Fruit fly (Drosophila melanogaster) whole organism, prepupa: ENCODE measurements around the gene Nlg4.

ENCODE experiments used
- CG10669 ChIP-seq: fragments of 200-800 bp; sonication (Bioruptor generic); optimal IDR thresholded peaks from 3 replicates; lab custom pipeline; 2018; ENCODE audit warnings: missing biosample characterization, mild to moderate bottlenecking, missing genetic modification characterization, moderate library complexity
- CG11902 ChIP-seq: fragments of 200-800 bp; sonication (Bioruptor generic); optimal IDR thresholded peaks from 3 replicates; lab custom pipeline; 2016; ENCODE audit warnings: missing biosample characterization, missing genetic modification characterization
- CG15336 ChIP-seq: fragments of 200-800 bp; sonication (Bioruptor generic); IDR thresholded peaks from 2 replicates; pipeline ENCODE4 v1.3.6; 2022; ENCODE audit warnings: missing biosample characterization, missing genetic modification characterization
- CG32006 ChIP-seq: fragments of 200-800 bp; sonication (Bioruptor generic); optimal IDR thresholded peaks from 3 replicates; lab custom pipeline; 2017; ENCODE audit warnings: missing biosample characterization, mild to moderate bottlenecking, missing genetic modification characterization
- CG3919 ChIP-seq: fragments of 200-800 bp; sonication (Bioruptor generic); optimal IDR thresholded peaks from 3 replicates; lab custom pipeline; 2016; ENCODE audit warnings: missing biosample characterization, missing genetic modification characterization
- CG6163 ChIP-seq: fragments of 200-800 bp; sonication (Bioruptor generic); IDR thresholded peaks from 3 replicates; pipeline ENCODE4 v1.3.6; 2022; ENCODE audit warnings: missing biosample characterization, missing genetic modification characterization
- CG6808 ChIP-seq: fragments of 200-800 bp; sonication (Bioruptor generic); optimal IDR thresholded peaks from 3 replicates; lab custom pipeline; 2017; ENCODE audit warnings: missing biosample characterization, missing genetic modification characterization, mild to moderate bottlenecking, moderate library complexity, missing genetic modification reagents
- CG6854 ChIP-seq: fragments of 200-800 bp; sonication (Bioruptor generic); optimal IDR thresholded peaks from 2 replicates; lab custom pipeline; 2017; ENCODE audit warnings: missing biosample characterization, mild to moderate bottlenecking, missing genetic modification characterization
- CG8319 ChIP-seq: fragments of 200-800 bp; sonication (Bioruptor generic); optimal IDR thresholded peaks from 3 replicates; lab custom pipeline; 2016; ENCODE audit warnings: missing biosample characterization, missing genetic modification characterization
- CG8632 ChIP-seq: fragments of 200-800 bp; sonication (Bioruptor generic); optimal IDR thresholded peaks from 3 replicates; lab custom pipeline; 2016; ENCODE audit warnings: missing biosample characterization, missing genetic modification characterization
- CG9139 ChIP-seq: fragments of 200-800 bp; sonication (Bioruptor generic); optimal IDR thresholded peaks from 3 replicates; lab custom pipeline; 2017; ENCODE audit warnings: missing biosample characterization, mild to moderate bottlenecking, missing genetic modification characterization
- Hr38 ChIP-seq: sonication (Bioruptor generic); optimal IDR thresholded peaks from 2 replicates; lab custom pipeline; 2016; ENCODE audit warnings: missing biosample characterization, missing genetic modification characterization
- Hr4 ChIP-seq: fragments of 200-800 bp; sonication (Bioruptor generic); optimal IDR thresholded peaks from 3 replicates; lab custom pipeline; 2016; ENCODE audit warnings: missing biosample characterization, missing genetic modification characterization
- Lpt ChIP-seq: fragments of 200-800 bp; sonication (Bioruptor generic); optimal IDR thresholded peaks from 3 replicates; lab custom pipeline; 2016; ENCODE audit warnings: missing biosample characterization, missing genetic modification characterization
- OdsH ChIP-seq: fragments of 200-800 bp; sonication (Bioruptor generic); optimal IDR thresholded peaks from 3 replicates; lab custom pipeline; 2016; ENCODE audit warnings: missing biosample characterization, missing genetic modification characterization
- Smox ChIP-seq: fragments of 200-800 bp; sonication (Bioruptor generic); optimal IDR thresholded peaks from 3 replicates; lab custom pipeline; 2016; ENCODE audit warnings: missing biosample characterization, missing genetic modification characterization
- Sox102F ChIP-seq: fragments of 200-800 bp; sonication (Bioruptor generic); optimal IDR thresholded peaks from 2 replicates; lab custom pipeline; 2016; ENCODE audit warnings: missing biosample characterization, mild to moderate bottlenecking, missing genetic modification characterization
- achi ChIP-seq: fragments of 200-800 bp; sonication (Bioruptor generic); optimal IDR thresholded peaks from 3 replicates; lab custom pipeline; 2016; ENCODE audit warnings: missing biosample characterization, missing genetic modification characterization
- cyc ChIP-seq: fragments of 200-800 bp; sonication (Bioruptor generic); optimal IDR thresholded peaks from 3 replicates; lab custom pipeline; 2016; ENCODE audit warnings: missing biosample characterization, missing genetic modification characterization
- dsx ChIP-seq: fragments of 200-800 bp; optimal IDR thresholded peaks from 3 replicates; lab custom pipeline; 2019; ENCODE audit warnings: missing biosample characterization, mild to moderate bottlenecking, missing genetic modification characterization, moderate library complexity; ENCODE audit not compliant: poor library complexity, severe bottlenecking
- esn ChIP-seq: fragments of 200-800 bp; sonication (Bioruptor generic); optimal IDR thresholded peaks from 2 replicates; lab custom pipeline; 2016; ENCODE audit warnings: missing biosample characterization, mild to moderate bottlenecking, missing genetic modification characterization, moderate library complexity
- fd85E ChIP-seq: fragments of 200-800 bp; sonication (Bioruptor generic); optimal IDR thresholded peaks from 3 replicates; lab custom pipeline; 2016; ENCODE audit warnings: missing biosample characterization, missing genetic modification characterization
- fkh ChIP-seq: fragments of 200-800 bp; sonication (Bioruptor generic); optimal IDR thresholded peaks from 3 replicates; lab custom pipeline; 2017; ENCODE audit warnings: missing biosample characterization, mild to moderate bottlenecking, missing genetic modification characterization, moderate library complexity
- ss ChIP-seq, 2 experiments: fragments of 200-800 bp; sonication (Bioruptor generic); optimal IDR thresholded peaks; 2 replicates in 1 of 2; 3 replicates in 1 of 2; lab custom pipeline; 2017 to 2018; ENCODE audit warnings: mild to moderate bottlenecking in 2 of 2, missing biosample characterization in 2 of 2, missing genetic modification characterization in 2 of 2, moderate library complexity in 1 of 2
- svp ChIP-seq: fragments of 200-800 bp; sonication (Bioruptor generic); peaks from one replicate; lab custom pipeline; 2016; ENCODE audit warnings: missing biosample characterization, missing genetic modification characterization
- topi ChIP-seq: fragments of 200-800 bp; sonication (Bioruptor generic); optimal IDR thresholded peaks from 3 replicates; lab custom pipeline; 2016; ENCODE audit warnings: missing biosample characterization, missing genetic modification characterization
- vri ChIP-seq: fragments of 200-800 bp; sonication (Bioruptor generic); optimal IDR thresholded peaks from 3 replicates; lab custom pipeline; 2016; ENCODE audit warnings: missing biosample characterization, mild to moderate bottlenecking, missing genetic modification characterization

Nlg4 gene

dm6 chr3R:20292030-20292879 is 87.6 kb downstream of the Nlg4 start (continued):
- peak; percentile 85 for TF ChIP-seq CG3919 (GFP tag; lab: Kevin White, UChicago)
- peak; percentile 89 for TF ChIP-seq topi (GFP tag; lab: Kevin White, UChicago)
- TF ChIP-seq OdsH (GFP tag; lab: Kevin White, UChicago) = no peak
- no peak for TF ChIP-seq CG32006
- TF ChIP-seq fd85E = no peak
- TF ChIP-seq cyc (GFP tag; lab: Kevin White, UChicago) = peak; percentile 81
- TF ChIP-seq CG11902 = peak; percentile 82
- no peak for TF ChIP-seq Hr38 (GFP tag; lab: Kevin White, UChicago)
- TF ChIP-seq esn (GFP tag; lab: Kevin White, UChicago) = peak; percentile 91
- peak; percentile 64 for TF ChIP-seq Sox102F
- no peak for TF ChIP-seq fkh (GFP tag; lab: Kevin White, UChicago)
- no peak for TF ChIP-seq CG15336 (GFP tag; lab: Robert Waterston, UW)
- TF ChIP-seq CG8632 (GFP tag; lab: Kevin White, UChicago) = peak; percentile 80
- peak; percentile 90 for TF ChIP-seq svp (GFP tag; lab: Kevin White, UChicago)

- TF ChIP-seq ss (GFP tag; optimal IDR thresholded peaks at IDR 0.05; lab: Kevin White, UChicago) (peak in 1 of 2 experiments; percentile 70), vri (GFP tag; lab: Kevin White, UChicago) (no peak), achi (no peak), CG8319 (GFP tag; lab: Kevin White, UChicago) (no peak), CG10669 (GFP tag; lab: Kevin White, UChicago) (no peak), dsx (no peak), Smox (GFP tag; lab: Kevin White, UChicago) (no peak), CG15336 (GFP tag; lab: Robert Waterston, UW) (0 out of 2 replicates have a peak, but pooled peaks have one; percentile 10), Sox102F (no peak), esn (GFP tag; lab: Kevin White, UChicago) (no peak), CG6808 (GFP tag; lab: Kevin White, UChicago) (no peak), CG9139 (GFP tag; lab: Kevin White, UChicago) (no peak), Hr38 (GFP tag; lab: Kevin White, UChicago) (no peak), CG6854 (GFP tag; lab: Kevin White, UChicago) (peak; percentile 53), Hr4 (GFP tag; lab: Kevin White, UChicago) (no peak), Lpt (GFP tag; lab: Kevin White, UChicago) (peak; percentile 35)
Measured at dm6 chr3R:20292880-20293491, 88.4 kb downstream of the Nlg4 start.

dm6 chr3R:20293661-20294060 is 89.1 kb downstream of the Nlg4 start:
- TF ChIP-seq CG6163 (GFP tag; lab: Robert Waterston, UW) (no peak), Sox102F (no peak), Hr38 (GFP tag; lab: Kevin White, UChicago) (no peak)
